Fruit fly (Drosophila melanogaster): ENCODE results near the gene CG33253.

The CG33253 gene

dm6 chrX:19147939-19148641, 35.1 kb upstream of the CG33253 start (continued):
- no peak for TF ChIP-seq gce (GFP tag; IDR thresholded peaks at IDR 0.05)
- TF ChIP-seq hb (GFP tag; IDR thresholded peaks at IDR 0.05; ENCODE audit: partially characterized antibody) = no peak

- TF ChIP-seq sens (GFP tag) = peak; percentile 52
- TF ChIP-seq yki (optimal IDR thresholded peaks at IDR 0.05) = no peak
- TF ChIP-seq cwo (GFP tag; optimal IDR thresholded peaks at IDR 0.05) = no peak
- peak; percentile 26 for TF ChIP-seq D19A (tag; optimal IDR thresholded peaks at IDR 0.05)
- TF ChIP-seq run (tag; optimal IDR thresholded peaks at IDR 0.05) = no peak
- TF ChIP-seq CG2120 (GFP tag; optimal IDR thresholded peaks at IDR 0.05) = peak; percentile 48
- no peak for TF ChIP-seq CG33557 (GFP tag; optimal IDR thresholded peaks at IDR 0.05)
- TF ChIP-seq CG32772 (GFP tag; IDR thresholded peaks at IDR 0.05) = no peak
- no peak for TF ChIP-seq ham (GFP tag; IDR thresholded peaks at IDR 0.05)
- TF ChIP-seq cg (GFP tag; optimal IDR thresholded peaks at IDR 0.05) = no peak
- peak; percentile 28 for TF ChIP-seq Med (GFP tag)
- peak; percentile 40 for TF ChIP-seq Ets65A (GFP tag)
- no peak for TF ChIP-seq wdn (GFP tag; IDR thresholded peaks at IDR 0.05)
- no peak for TF ChIP-seq CG9817 (tag; optimal IDR thresholded peaks at IDR 0.05)
- TF ChIP-seq pho (GFP tag; optimal IDR thresholded peaks at IDR 0.05) = no peak
- TF ChIP-seq CG5953 (GFP tag; IDR thresholded peaks at IDR 0.05) = no peak
- no peak for TF ChIP-seq CG6175 (GFP tag; IDR thresholded peaks at IDR 0.05)
- 0 out of 2 replicates have a peak, but pooled peaks have one; percentile 5 for TF ChIP-seq slbo (GFP tag; IDR thresholded peaks at IDR 0.05)
Measured at dm6 chrX:19148798-19149510, 34.3 kb upstream of the CG33253 start.

- TF ChIP-seq CG1529 (GFP tag; optimal IDR thresholded peaks at IDR 0.05) = no peak
- TF ChIP-seq CG6791 (GFP tag; IDR thresholded peaks at IDR 0.05; ENCODE audit: partially characterized antibody) = 0 out of 3 replicates have a peak, but pooled peaks have one; percentile 24
- no peak for TF ChIP-seq Hr3 (GFP tag; optimal IDR thresholded peaks at IDR 0.05)
- 0 out of 2 replicates have a peak, but pooled peaks have one; percentile 21 for TF ChIP-seq Drgx (GFP tag; IDR thresholded peaks at IDR 0.05)
Measured at dm6 chrX:19149511-19149876, 33.7 kb upstream of the CG33253 start.

dm6 chrX:19152570-19153287, 30.5 kb upstream of the CG33253 start:
- no peak for TF ChIP-seq pzg (GFP tag; optimal IDR thresholded peaks at IDR 0.05)
- no peak; the same call in 2 of the 3 replicates for TF ChIP-seq Aef1 (GFP tag; IDR thresholded peaks at IDR 0.05)
- TF ChIP-seq Trl (optimal IDR thresholded peaks at IDR 0.05) = no peak
- no peak for TF ChIP-seq Trl (GFP tag; optimal IDR thresholded peaks at IDR 0.05)
- TF ChIP-seq Lhr (GFP tag; optimal IDR thresholded peaks at IDR 0.05) = no peak
- TF ChIP-seq CrebB (tag; optimal IDR thresholded peaks at IDR 0.05) = no peak
- no peak for TF ChIP-seq Gug (GFP tag; IDR thresholded peaks at IDR 0.05)
- peak; percentile 34 for TF ChIP-seq Fer3 (tag; optimal IDR thresholded peaks at IDR 0.05)
- TF ChIP-seq sima (GFP tag; optimal IDR thresholded peaks at IDR 0.05) = no peak
- TF ChIP-seq YL-1 (GFP tag; optimal IDR thresholded peaks at IDR 0.05) = no peak
- no peak for TF ChIP-seq CTCF (GFP tag; optimal IDR thresholded peaks at IDR 0.05)
- TF ChIP-seq pho (GFP tag; optimal IDR thresholded peaks at IDR 0.05) = no peak
- peak; percentile 1 for TF ChIP-seq CG12942 (GFP tag; optimal IDR thresholded peaks at IDR 0.05)
- TF ChIP-seq CG13424 (tag; optimal IDR thresholded peaks at IDR 0.05) = peak; percentile 61
- TF ChIP-seq Atf3 (GFP tag; optimal IDR thresholded peaks at IDR 0.05) = no peak
- peak; percentile 73 for TF ChIP-seq CG31441 (GFP tag; IDR thresholded peaks at IDR 0.05)
- peak; percentile 48 for TF ChIP-seq CG12659 (GFP tag; optimal IDR thresholded peaks at IDR 0.05)
- no peak for TF ChIP-seq Oaz (GFP tag; IDR thresholded peaks at IDR 0.05)
- TF ChIP-seq gt (GFP tag; IDR thresholded peaks at IDR 0.05) = no peak
- TF ChIP-seq ara (GFP tag; IDR thresholded peaks at IDR 0.05) = no peak
- TF ChIP-seq CG3407 (GFP tag; optimal IDR thresholded peaks at IDR 0.05) = peak; percentile 49
- no peak for TF ChIP-seq disco-r (GFP tag; optimal IDR thresholded peaks at IDR 0.05)
- TF ChIP-seq CG6689 (GFP tag; IDR thresholded peaks at IDR 0.05) = peak; percentile 59

All from whole organism, embryonic.